Worm (Caenorhabditis elegans) whole organism, L2 larva: Measurements from ENCODE around the gene exh-1.

ENCODE experiments used
- C34F6.9 ChIP-seq: fragments of 150-350 bp; optimal IDR thresholded peaks from 2 replicates; lab custom pipeline; 2014; ENCODE audit warnings: missing biosample characterization, missing genetic modification characterization
- F13H6.1 ChIP-seq: sonication (generic microtip); optimal IDR thresholded peaks from 2 replicates; lab custom pipeline; 2016; ENCODE audit warnings: missing genetic modification characterization, missing compliant biosample characterization
- R02D3.7 ChIP-seq: fragments of 150-350 bp; optimal IDR thresholded peaks from 2 replicates; lab custom pipeline; 2014; ENCODE audit warnings: missing biosample characterization, missing genetic modification characterization
- Y55F3AM.14 ChIP-seq: fragments of 200-800 bp; sonication (Bioruptor generic); optimal IDR thresholded peaks from 2 replicates; lab custom pipeline; 2018; ENCODE audit warnings: mild to moderate bottlenecking, missing genetic modification characterization, missing compliant biosample characterization
- ZK546.5 ChIP-seq: sonication (generic microtip); optimal IDR thresholded peaks from 2 replicates; lab custom pipeline; 2017; ENCODE audit warnings: missing biosample characterization, missing genetic modification characterization
- aly-2 ChIP-seq: fragments of 150-350 bp; optimal IDR thresholded peaks from 2 replicates; lab custom pipeline; 2014; ENCODE audit warnings: missing biosample characterization, missing genetic modification characterization
- blmp-1 ChIP-seq: sonication (generic microtip); optimal IDR thresholded peaks from 2 replicates; lab custom pipeline; 2017; ENCODE audit warnings: missing genetic modification characterization, mild to moderate bottlenecking, missing compliant biosample characterization, antibody characterized with exemption, moderate library complexity; ENCODE audit not compliant: insufficient read depth
- ceh-16 ChIP-seq: fragments of 150-350 bp; optimal IDR thresholded peaks from 2 replicates; lab custom pipeline; 2014; ENCODE audit warnings: missing biosample characterization, missing genetic modification characterization
- ceh-82 ChIP-seq: fragments of 150-350 bp; optimal IDR thresholded peaks from 2 replicates; lab custom pipeline; 2014; ENCODE audit warnings: missing biosample characterization, missing genetic modification characterization
- crh-2 ChIP-seq: sonication (generic microtip); optimal IDR thresholded peaks from 2 replicates; lab custom pipeline; 2017; ENCODE audit warnings: missing biosample characterization, missing genetic modification characterization
- dmd-4 ChIP-seq: sonication (generic microtip); optimal IDR thresholded peaks from 2 replicates; lab custom pipeline; 2017; ENCODE audit warnings: missing biosample characterization, missing genetic modification characterization
- elt-1 ChIP-seq: fragments of 150-350 bp; optimal IDR thresholded peaks from 2 replicates; lab custom pipeline; 2014; ENCODE audit warnings: missing biosample characterization, missing genetic modification characterization
- elt-3 ChIP-seq: sonication (generic microtip); optimal IDR thresholded peaks from 2 replicates; lab custom pipeline; 2017; ENCODE audit warnings: missing biosample characterization, missing genetic modification characterization
- fos-1 ChIP-seq: fragments of 150-350 bp; optimal IDR thresholded peaks from 2 replicates; lab custom pipeline; 2014; ENCODE audit warnings: missing biosample characterization, missing genetic modification characterization
- gmeb-1 ChIP-seq: fragments of 150-350 bp; optimal IDR thresholded peaks from 2 replicates; lab custom pipeline; 2014; ENCODE audit warnings: missing biosample characterization, missing genetic modification characterization
- lin-13 ChIP-seq: fragments of 150-350 bp; optimal IDR thresholded peaks from 2 replicates; lab custom pipeline; 2014; ENCODE audit warnings: missing biosample characterization, missing genetic modification reagents, missing genetic modification characterization
- lin-39 ChIP-seq: fragments of 150-350 bp; optimal IDR thresholded peaks from 2 replicates; lab custom pipeline; 2014; ENCODE audit warnings: missing biosample characterization, missing genetic modification reagents, missing genetic modification characterization
- mbf-1 ChIP-seq: sonication (generic microtip); optimal IDR thresholded peaks from 2 replicates; lab custom pipeline; 2017; ENCODE audit warnings: missing biosample characterization, missing genetic modification characterization
- mdl-1 ChIP-seq, 2 experiments: fragments of 150-350 bp in 1 of 2; sonication (generic microtip) in 1 of 2; optimal IDR thresholded peaks; 2 replicates each; lab custom pipeline; 2017; ENCODE audit warnings: missing biosample characterization in 2 of 2, missing genetic modification characterization in 2 of 2
- nhr-11 ChIP-seq: fragments of 150-350 bp; optimal IDR thresholded peaks from 2 replicates; lab custom pipeline; 2014; ENCODE audit warnings: missing biosample characterization, missing genetic modification characterization
- nhr-12 ChIP-seq: fragments of 150-350 bp; optimal IDR thresholded peaks from 2 replicates; lab custom pipeline; 2014; ENCODE audit warnings: missing biosample characterization, missing genetic modification characterization
- nhr-129 ChIP-seq: fragments of 150-350 bp; optimal IDR thresholded peaks from 2 replicates; lab custom pipeline; 2014; ENCODE audit warnings: missing biosample characterization, missing genetic modification characterization
- nhr-21 ChIP-seq: fragments of 150-350 bp; optimal IDR thresholded peaks from 2 replicates; lab custom pipeline; 2014; ENCODE audit warnings: missing biosample characterization, missing genetic modification characterization
- nhr-25 ChIP-seq: fragments of 150-350 bp; sonication (generic microtip); optimal IDR thresholded peaks from 3 replicates; lab custom pipeline; 2014; ENCODE audit warnings: missing biosample characterization, missing genetic modification characterization
- nhr-6 ChIP-seq: fragments of 150-350 bp; optimal IDR thresholded peaks from 2 replicates; lab custom pipeline; 2014; ENCODE audit warnings: missing biosample characterization, missing genetic modification characterization
- nhr-77 ChIP-seq: fragments of 150-350 bp; optimal IDR thresholded peaks from 2 replicates; lab custom pipeline; 2014; ENCODE audit warnings: missing biosample characterization, missing genetic modification characterization
- peb-1 ChIP-seq: fragments of 150-350 bp; optimal IDR thresholded peaks from 2 replicates; lab custom pipeline; 2014; ENCODE audit warnings: missing biosample characterization, missing genetic modification characterization
- sem-4 ChIP-seq: fragments of 150-350 bp; optimal IDR thresholded peaks from 2 replicates; lab custom pipeline; 2014; ENCODE audit warnings: missing biosample characterization, missing genetic modification reagents, missing genetic modification characterization
- sma-3 ChIP-seq: sonication (generic microtip); optimal IDR thresholded peaks from 2 replicates; lab custom pipeline; 2016; ENCODE audit warnings: missing genetic modification reagents, missing genetic modification characterization, missing compliant biosample characterization
- sma-9 ChIP-seq, 2 experiments: fragments of 150-350 bp in 1 of 2; sonication (generic microtip) in 1 of 2; optimal IDR thresholded peaks; 2 replicates each; lab custom pipeline; 2014 to 2016; ENCODE audit warnings: missing genetic modification characterization in 2 of 2, mild to moderate bottlenecking in 1 of 2, missing biosample characterization in 1 of 2, missing compliant biosample characterization in 1 of 2, missing genetic modification reagents in 1 of 2, moderate library complexity in 1 of 2
- unc-39 ChIP-seq: fragments of 150-350 bp; optimal IDR thresholded peaks from 2 replicates; lab custom pipeline; 2014; ENCODE audit warnings: missing biosample characterization, missing genetic modification characterization
- unc-55 ChIP-seq: fragments of 150-350 bp; sonication (generic microtip); optimal IDR thresholded peaks from 3 replicates; lab custom pipeline; 2014; ENCODE audit warnings: missing biosample characterization, missing genetic modification reagents, missing genetic modification characterization
- zag-1 ChIP-seq: fragments of 150-350 bp; optimal IDR thresholded peaks from 2 replicates; lab custom pipeline; 2014; ENCODE audit warnings: missing biosample characterization, missing genetic modification characterization
- ztf-1 ChIP-seq: fragments of 200-800 bp; sonication (Bioruptor generic); conservative IDR thresholded peaks from 2 replicates; pipeline ENCODE4 v1.3.6; 2022; ENCODE audit warnings: missing genetic modification characterization, missing compliant biosample characterization
- ztf-11 ChIP-seq: sonication (generic microtip); optimal IDR thresholded peaks from 2 replicates; lab custom pipeline; 2017; ENCODE audit warnings: missing biosample characterization, missing genetic modification characterization
- ztf-4 ChIP-seq: fragments of 150-350 bp; optimal IDR thresholded peaks from 2 replicates; lab custom pipeline; 2014; ENCODE audit warnings: missing biosample characterization, missing genetic modification characterization

The exh-1 gene

DNA sequence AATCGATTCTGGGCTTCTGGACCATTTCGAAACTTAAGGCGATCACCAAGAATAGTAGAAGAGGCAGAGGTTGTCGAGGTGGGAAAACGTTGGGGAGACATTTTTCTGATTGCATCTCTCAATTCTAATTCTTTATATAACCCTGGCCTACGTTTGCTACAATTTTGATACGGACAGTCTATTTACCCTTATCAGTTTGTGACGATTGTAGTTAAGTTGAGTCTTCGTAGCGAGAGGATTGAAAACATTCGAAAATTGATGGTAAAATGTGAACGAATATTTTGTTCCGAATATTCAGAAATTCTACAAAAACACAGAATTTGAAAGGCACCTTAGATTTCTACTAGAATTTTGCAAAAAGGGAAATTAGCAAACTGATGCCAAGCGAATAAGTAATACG, 29.2 kb upstream of the exh-1 start, which contains the start of gene Y73C8C.10:
Gene Y73C8C.10 (minus strand): TSS at position 101 of the 400 bp plus-strand sequence.
- no peak for TF ChIP-seq sma-3 (GFP tag; lab: Kevin White, UChicago)
- no peak for TF ChIP-seq elt-3
- no peak for TF ChIP-seq Y55F3AM.14 (GFP tag; lab: Kevin White, UChicago)

- TF ChIP-seq elt-1 (no peak), unc-39 (tag; lab: Kevin White, UChicago) (no peak), mdl-1 (tag; optimal IDR thresholded peaks at IDR 0.05; lab: Kevin White, UChicago) (no peak), ztf-11 (tag; lab: Kevin White, UChicago) (no peak), nhr-25 (tag; lab: Kevin White, UChicago) (no peak), nhr-12 (tag; lab: Kevin White, UChicago) (no peak), nhr-11 (tag; lab: Kevin White, UChicago) (no peak), fos-1 (tag; lab: Kevin White, UChicago) (no peak), aly-2 (tag; lab: Kevin White, UChicago) (no peak), zag-1 (tag; lab: Kevin White, UChicago) (no peak), dmd-4 (tag; lab: Kevin White, UChicago) (no peak), nhr-77 (tag; lab: Kevin White, UChicago) (no peak), F13H6.1 (tag; lab: Kevin White, UChicago) (no peak), gmeb-1 (tag; lab: Kevin White, UChicago) (no peak)
Observed at ce11 chrV:3128803-3129202, 28.1 kb upstream of the exh-1 start, which contains the start of gene tat-6. Gene tat-6 (plus strand): TSS chrV:3129103.

DNA sequence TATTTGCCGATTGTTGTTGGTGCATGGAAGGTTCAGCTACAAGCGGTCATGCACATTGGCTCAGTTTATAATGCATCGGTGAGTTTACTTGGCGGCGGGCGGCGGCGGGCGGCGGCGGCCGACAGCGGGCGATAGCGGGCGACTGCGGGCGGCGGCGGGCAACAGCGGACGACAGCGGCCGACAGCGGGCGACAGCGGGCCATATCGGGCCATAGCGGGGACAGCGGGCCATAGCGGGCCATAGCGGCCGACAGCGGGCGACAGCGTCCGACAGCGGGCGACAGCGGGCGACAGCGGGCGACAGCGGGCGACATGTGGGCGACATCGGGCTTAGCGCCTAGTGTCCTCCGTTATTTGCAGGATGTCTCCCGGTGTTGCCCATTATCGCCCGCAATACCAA, 24.8 kb upstream of the exh-1 start:
- TF ChIP-seq ZK546.5 (tag; lab: Kevin White, UChicago), result no peak
- no peak for TF ChIP-seq sem-4 (tag; lab: Kevin White, UChicago)
- TF ChIP-seq nhr-21 (tag; lab: Kevin White, UChicago), result no peak
- TF ChIP-seq lin-39 (tag; lab: Kevin White, UChicago), result no peak
- no peak for TF ChIP-seq ztf-11 (tag; lab: Kevin White, UChicago)
- no peak for TF ChIP-seq elt-1
- no peak for TF ChIP-seq ztf-1 (GFP tag; lab: Robert Waterston, UW)
- no peak for TF ChIP-seq unc-55 (GFP tag; lab: Kevin White, UChicago)
- no peak for TF ChIP-seq zag-1 (tag; lab: Kevin White, UChicago)
- TF ChIP-seq ceh-82 (tag; lab: Kevin White, UChicago), result no peak
- TF ChIP-seq unc-39 (tag; lab: Kevin White, UChicago), result no peak
- TF ChIP-seq peb-1 (tag; lab: Kevin White, UChicago), result no peak
- no peak for TF ChIP-seq ceh-16 (tag; lab: Kevin White, UChicago)
- TF ChIP-seq gmeb-1 (tag; lab: Kevin White, UChicago), result no peak
- TF ChIP-seq elt-3, result no peak
- TF ChIP-seq Y55F3AM.14 (GFP tag; lab: Kevin White, UChicago), result no peak
- TF ChIP-seq lin-13 (GFP tag; lab: Kevin White, UChicago), result no peak
- TF ChIP-seq mbf-1 (tag; lab: Kevin White, UChicago), result no peak
- TF ChIP-seq, all 48 proteins: peak for 0

DNA sequence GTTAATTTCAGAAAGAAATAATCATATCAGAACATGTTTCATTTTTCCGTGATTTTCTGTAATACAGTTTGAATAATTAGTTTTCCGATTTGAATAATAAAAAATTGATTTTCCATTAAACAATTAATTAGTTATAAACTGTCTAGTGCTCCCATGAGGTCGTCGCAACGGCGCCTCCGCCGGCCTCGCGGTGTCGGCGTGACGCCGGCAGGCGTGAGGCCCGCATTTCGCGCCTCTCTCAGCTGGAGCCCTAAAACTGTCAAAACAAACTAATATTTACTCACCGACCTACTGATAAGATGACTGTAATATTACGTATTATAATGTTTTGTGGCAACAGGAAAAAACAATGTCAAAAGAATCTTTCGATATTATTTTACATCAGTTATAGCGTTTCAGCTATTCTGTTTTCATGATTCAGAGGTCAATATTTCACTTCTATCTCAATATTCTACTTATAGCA, 23.6 kb upstream of the exh-1 start, which contains the start of gene F02C9.2:
Gene F02C9.2 (plus strand): TSS at position 413 of the 463 bp plus-strand sequence.
- no peak for TF ChIP-seq ztf-4
- no peak for TF ChIP-seq unc-39 (tag; lab: Kevin White, UChicago)
- TF ChIP-seq elt-1, result no peak
- TF ChIP-seq nhr-12 (tag; lab: Kevin White, UChicago), result no peak
- TF ChIP-seq nhr-6 (tag; lab: Kevin White, UChicago), result no peak
- no peak for TF ChIP-seq nhr-21 (tag; lab: Kevin White, UChicago)
- no peak for TF ChIP-seq ceh-82 (tag; lab: Kevin White, UChicago)
- TF ChIP-seq crh-2 (tag; lab: Kevin White, UChicago), result no peak
- no peak for TF ChIP-seq aly-2 (tag; lab: Kevin White, UChicago)
- TF ChIP-seq fos-1 (tag; lab: Kevin White, UChicago), result no peak
- TF ChIP-seq gmeb-1 (tag; lab: Kevin White, UChicago), result no peak
- TF ChIP-seq R02D3.7, result no peak
- TF ChIP-seq ztf-1 (GFP tag; lab: Robert Waterston, UW), result no peak
- TF ChIP-seq nhr-77 (tag; lab: Kevin White, UChicago), result no peak

DNA sequence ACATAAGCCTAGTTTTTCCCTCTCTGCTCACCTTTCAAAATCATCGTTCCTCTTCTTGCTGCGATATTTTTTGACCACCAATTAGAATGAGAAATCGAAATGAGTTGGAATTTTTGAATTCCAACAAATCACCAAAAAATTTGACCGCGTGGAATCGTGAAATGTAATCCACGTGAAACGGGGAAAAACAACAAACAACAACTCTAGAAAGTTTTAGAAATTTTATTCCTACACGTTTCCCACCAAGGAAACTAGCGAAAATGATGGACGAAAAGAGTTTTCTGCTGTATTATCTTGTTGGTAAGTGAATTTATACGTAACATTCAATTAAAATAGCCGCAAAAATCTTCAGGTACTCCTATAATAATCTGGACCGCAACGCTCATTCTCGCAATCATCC, 18.4 kb upstream of the exh-1 start, which contains the start of the genes irld-3 and F02C9.1:
Gene irld-3 (minus strand): TSS at position 101 of the 400 bp plus-strand sequence.
Gene F02C9.1 (plus strand): TSS at position 216 of the 400 bp plus-strand sequence.
- TF ChIP-seq C34F6.9 (tag; lab: Kevin White, UChicago) (no peak), aly-2 (tag; lab: Kevin White, UChicago) (no peak), nhr-129 (tag; lab: Kevin White, UChicago) (no peak), blmp-1 (no peak), sem-4 (tag; lab: Kevin White, UChicago) (no peak), mbf-1 (tag; lab: Kevin White, UChicago) (no peak), zag-1 (tag; lab: Kevin White, UChicago) (no peak), ztf-1 (GFP tag; lab: Robert Waterston, UW) (no peak), ztf-4 (no peak), crh-2 (tag; lab: Kevin White, UChicago) (no peak), sma-9 (GFP tag; optimal IDR thresholded peaks at IDR 0.05; lab: Kevin White, UChicago) (no peak), sma-9 (tag; optimal IDR thresholded peaks at IDR 0.05; lab: Kevin White, UChicago) (no peak), nhr-11 (tag; lab: Kevin White, UChicago) (no peak), Y55F3AM.14 (GFP tag; lab: Kevin White, UChicago) (no peak), ceh-82 (tag; lab: Kevin White, UChicago) (no peak), nhr-12 (tag; lab: Kevin White, UChicago) (no peak), unc-39 (tag; lab: Kevin White, UChicago) (no peak), R02D3.7 (no peak)
